Fruit fly (Drosophila melanogaster): ENCODE data around the gene tim.
A peak's percentile ranks its signal among the peaks of the same experiment; 100 is the strongest.

The tim gene

DNA sequence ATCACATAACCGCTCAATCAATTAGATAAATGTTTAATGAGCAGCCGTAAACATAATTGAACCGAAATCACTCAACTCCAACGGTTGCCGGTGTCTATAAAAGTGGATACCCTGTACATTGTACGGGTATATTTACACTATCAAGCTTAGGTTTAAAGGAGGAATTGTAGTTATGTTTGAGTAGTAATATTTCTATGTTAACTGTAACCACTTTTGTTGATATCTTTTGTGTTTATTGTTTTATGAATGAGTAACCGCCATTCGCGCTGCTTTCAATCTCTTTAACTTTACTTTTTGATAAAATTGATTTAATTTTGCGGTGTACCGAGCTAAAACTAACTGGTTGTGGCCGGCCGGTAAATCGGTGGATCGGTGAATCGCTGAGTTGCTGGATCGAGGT is 25.9 kb downstream of the tim start (continued):
- TF ChIP-seq vri (GFP tag; optimal IDR thresholded peaks at IDR 0.05): no peak
- TF ChIP-seq CG6276 (GFP tag; optimal IDR thresholded peaks at IDR 0.05): peak; percentile 78
- TF ChIP-seq CG31627 (GFP tag; optimal IDR thresholded peaks at IDR 0.05): no peak
- no peak for TF ChIP-seq CG16779 (tag; optimal IDR thresholded peaks at IDR 0.05)
- TF ChIP-seq Eip93F (GFP tag; optimal IDR thresholded peaks at IDR 0.05): no peak
- TF ChIP-seq Ets21C (GFP tag; optimal IDR thresholded peaks at IDR 0.05): no peak
- peak; percentile 35 for TF ChIP-seq achi (GFP tag; optimal IDR thresholded peaks at IDR 0.05)
- peak; percentile 9 for TF ChIP-seq Hr39 (GFP tag; optimal IDR thresholded peaks at IDR 0.05)
- peak; percentile 48; the same call in 2 of the 3 replicates for TF ChIP-seq CG6163 (GFP tag; IDR thresholded peaks at IDR 0.05)
- TF ChIP-seq Sox102F (GFP tag; optimal IDR thresholded peaks at IDR 0.05): no peak
- peak; percentile 13 for TF ChIP-seq CG3919 (GFP tag; optimal IDR thresholded peaks at IDR 0.05)

DNA sequence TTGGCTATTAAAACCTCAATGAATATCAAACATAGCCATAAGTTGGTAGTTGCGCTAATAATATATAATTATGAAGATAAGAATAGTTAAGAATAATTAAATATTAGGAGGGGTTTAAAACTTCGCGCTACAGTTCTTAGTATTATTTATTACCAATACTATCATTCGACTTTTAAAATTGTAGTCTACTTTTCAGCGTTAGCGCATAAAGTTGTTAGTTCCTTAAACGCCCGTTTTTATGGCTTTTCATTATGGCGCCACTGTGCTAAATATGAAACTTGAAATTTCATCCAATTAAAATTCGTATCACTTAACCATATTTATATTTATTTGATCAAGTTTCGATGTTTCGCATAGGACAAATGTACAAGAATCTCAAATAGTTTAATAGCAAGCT is 27.5 kb downstream of the tim start:
- peak; percentile 55 for TF ChIP-seq svp (GFP tag)
- no peak for TF ChIP-seq CG15336 (GFP tag; IDR thresholded peaks at IDR 0.05)
- TF ChIP-seq pdm3 (GFP tag; optimal IDR thresholded peaks at IDR 0.05): peak; percentile 21
- no peak for TF ChIP-seq Hr38 (GFP tag; optimal IDR thresholded peaks at IDR 0.05)
- peak; percentile 41 for TF ChIP-seq Eip78C (GFP tag)
- TF ChIP-seq esn (GFP tag; optimal IDR thresholded peaks at IDR 0.05): peak; percentile 8

DNA sequence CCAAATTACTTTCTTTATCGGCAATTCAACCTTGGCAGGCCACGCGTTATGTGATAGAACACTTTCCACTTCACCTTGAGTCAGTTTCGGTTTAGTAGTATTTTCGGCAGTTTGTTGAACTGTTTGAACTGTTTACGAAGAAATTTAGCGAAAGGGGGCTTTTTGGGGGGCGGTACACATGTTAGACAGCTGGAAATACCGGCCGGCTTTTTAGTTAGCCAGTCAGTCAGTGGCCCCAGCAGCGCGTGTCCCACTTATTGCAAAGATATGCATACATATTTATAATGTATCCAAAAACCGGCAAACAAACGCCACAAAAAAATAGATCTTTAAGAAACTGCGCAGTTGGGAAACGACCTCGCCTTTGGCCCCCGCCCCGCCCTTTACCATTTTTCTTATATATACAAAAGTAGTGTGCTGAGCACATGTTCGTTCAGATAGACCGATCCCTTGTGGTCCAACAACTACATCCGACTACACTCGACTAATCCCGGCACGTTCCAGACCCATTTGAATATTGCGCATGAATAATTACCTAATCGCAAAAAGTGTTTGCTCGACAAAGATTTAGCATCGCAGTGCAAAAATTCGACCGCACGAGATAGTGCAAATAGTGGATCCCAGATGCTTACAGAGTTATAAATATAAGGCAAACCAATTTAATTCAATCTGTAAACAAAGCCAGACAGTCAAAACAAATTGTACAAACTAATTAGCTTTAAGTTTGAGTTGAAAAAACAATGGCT is 28.0 kb downstream of the tim start:
- TF ChIP-seq svp (GFP tag): peak; percentile 50
- TF ChIP-seq CG9139 (GFP tag; optimal IDR thresholded peaks at IDR 0.05): no peak
- no peak for TF ChIP-seq CG10631 (GFP tag; optimal IDR thresholded peaks at IDR 0.05)
- no peak for TF ChIP-seq CG8119 (GFP tag; IDR thresholded peaks at IDR 0.05)
- TF ChIP-seq achi (GFP tag; optimal IDR thresholded peaks at IDR 0.05): no peak
- TF ChIP-seq vri (GFP tag; optimal IDR thresholded peaks at IDR 0.05): peak; percentile 46
- TF ChIP-seq fkh (GFP tag; optimal IDR thresholded peaks at IDR 0.05): peak; percentile 12

DNA sequence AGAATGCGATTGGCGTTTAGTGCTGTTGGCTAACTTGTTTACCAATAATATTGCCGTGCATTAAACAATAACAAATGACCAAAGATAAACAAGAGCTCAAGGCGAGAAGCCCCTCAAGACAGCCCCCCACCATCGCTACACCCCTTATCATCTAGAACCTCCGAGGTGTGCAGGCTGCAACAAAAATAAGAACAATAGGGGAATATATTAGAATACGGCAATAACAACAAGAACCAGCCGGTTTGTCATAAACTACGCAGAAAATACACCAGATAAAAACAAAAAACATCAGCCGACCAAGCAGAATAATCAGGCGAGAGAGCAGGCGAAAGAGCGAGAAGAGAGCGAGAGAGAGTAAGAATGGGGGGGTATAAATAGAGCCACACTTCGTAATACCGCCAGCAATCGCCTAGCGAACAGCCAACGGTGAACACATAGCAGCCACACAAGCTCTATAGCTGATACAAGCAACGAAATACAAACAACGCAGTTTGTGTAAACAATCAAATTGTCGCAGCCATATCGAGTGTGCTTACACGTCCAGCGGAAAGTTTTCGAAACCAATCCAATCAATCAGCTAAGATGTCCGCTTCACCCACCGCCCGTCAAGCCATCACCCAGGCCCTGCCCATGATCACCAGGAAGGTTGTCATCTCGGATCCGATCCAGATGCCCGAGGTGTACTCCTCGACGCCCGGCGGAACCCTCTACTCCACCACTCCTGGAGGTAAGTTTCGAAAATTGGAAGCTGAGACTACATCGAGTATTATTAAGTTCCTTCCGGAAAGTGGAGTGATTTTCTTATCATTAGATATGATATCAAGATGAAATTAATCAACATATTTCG is 29.7 kb downstream of the tim start, which contains the start of gene Thor:
TSS of gene Thor (plus strand) at position 401 of the 847 bp plus-strand sequence.
- TF ChIP-seq fkh (GFP tag; optimal IDR thresholded peaks at IDR 0.05): peak; percentile 98
- TF ChIP-seq CG9139 (GFP tag; optimal IDR thresholded peaks at IDR 0.05): peak; percentile 79
- peak; percentile 11 for TF ChIP-seq Sox14 (GFP tag; optimal IDR thresholded peaks at IDR 0.05)
- TF ChIP-seq Sox15 (GFP tag; optimal IDR thresholded peaks at IDR 0.05): no peak
- no peak for TF ChIP-seq Blimp-1 (GFP tag; optimal IDR thresholded peaks at IDR 0.05)
- TF ChIP-seq vri (GFP tag; optimal IDR thresholded peaks at IDR 0.05): peak; percentile 79
- TF ChIP-seq Smox (GFP tag; optimal IDR thresholded peaks at IDR 0.05): no peak
- TF ChIP-seq CG6808 (GFP tag; optimal IDR thresholded peaks at IDR 0.05): peak; percentile 44
- TF ChIP-seq CG11902 (GFP tag; optimal IDR thresholded peaks at IDR 0.05): no peak
- peak; percentile 10; the same call in 1 of the 2 replicates for TF ChIP-seq CG11294 (GFP tag; IDR thresholded peaks at IDR 0.05)
- TF ChIP-seq pdm3 (GFP tag; optimal IDR thresholded peaks at IDR 0.05): no peak
- TF ChIP-seq Eip93F (GFP tag; optimal IDR thresholded peaks at IDR 0.05): no peak
- peak; percentile 49 for TF ChIP-seq Sox102F (GFP tag; optimal IDR thresholded peaks at IDR 0.05)
- TF ChIP-seq CG34406 (GFP tag; optimal IDR thresholded peaks at IDR 0.05): no peak
- no peak for TF ChIP-seq CG8632 (GFP tag; optimal IDR thresholded peaks at IDR 0.05)
- TF ChIP-seq OdsH (GFP tag; optimal IDR thresholded peaks at IDR 0.05): no peak
- peak; percentile 7 for TF ChIP-seq CG1621 (tag; optimal IDR thresholded peaks at IDR 0.05)
- TF ChIP-seq dsx (GFP tag; optimal IDR thresholded peaks at IDR 0.05; ENCODE audit: poor library complexity, severe bottlenecking): peak; percentile 57
- peak; percentile 38 for TF ChIP-seq fd85E (GFP tag; optimal IDR thresholded peaks at IDR 0.05)
- no peak for TF ChIP-seq CG4318 (GFP tag; optimal IDR thresholded peaks at IDR 0.05)
- no peak for TF ChIP-seq cyc (GFP tag; optimal IDR thresholded peaks at IDR 0.05)
- TF ChIP-seq CG6854 (GFP tag; optimal IDR thresholded peaks at IDR 0.05): peak; percentile 30
- TF ChIP-seq Eip75B (GFP tag; optimal IDR thresholded peaks at IDR 0.05): peak; percentile 26
- TF ChIP-seq CG6792 (GFP tag; optimal IDR thresholded peaks at IDR 0.05): peak; percentile 39
- peak; percentile 24 for TF ChIP-seq CG8319 (GFP tag; optimal IDR thresholded peaks at IDR 0.05)
- TF ChIP-seq Hr39 (GFP tag; optimal IDR thresholded peaks at IDR 0.05): no peak
- TF ChIP-seq Hr4 (GFP tag; optimal IDR thresholded peaks at IDR 0.05): no peak
- TF ChIP-seq Gug (GFP tag; IDR thresholded peaks at IDR 0.05): no peak
- TF ChIP-seq ss (GFP tag; optimal IDR thresholded peaks at IDR 0.05): peak; percentile 47 to 56
